Worm (Caenorhabditis elegans) whole organism, late embryonic: ENCODE measurements around the gene sul-1.

ENCODE experiments used
- Y22D7AL.16 ChIP-seq: sonication (generic microtip); optimal IDR thresholded peaks from 2 replicates; lab custom pipeline; 2016; ENCODE audit warnings: missing genetic modification characterization, missing compliant biosample characterization
- ceh-24 ChIP-seq: sonication (generic microtip); optimal IDR thresholded peaks from 2 replicates; lab custom pipeline; 2016; ENCODE audit warnings: mild to moderate bottlenecking, missing genetic modification characterization, missing compliant biosample characterization
- ceh-34 ChIP-seq: sonication (generic microtip); optimal IDR thresholded peaks from 2 replicates; lab custom pipeline; 2016; ENCODE audit warnings: mild to moderate bottlenecking, missing genetic modification characterization, missing compliant biosample characterization
- ceh-48 ChIP-seq: sonication (generic microtip); optimal IDR thresholded peaks from 2 replicates; lab custom pipeline; 2016; ENCODE audit warnings: missing genetic modification characterization, inconsistent platforms, missing compliant biosample characterization
- elt-2 ChIP-seq: sonication (generic microtip); optimal IDR thresholded peaks from 2 replicates; lab custom pipeline; 2016; ENCODE audit warnings: missing genetic modification reagents, missing genetic modification characterization, missing compliant biosample characterization
- elt-4 ChIP-seq: sonication (generic microtip); optimal IDR thresholded peaks from 2 replicates; lab custom pipeline; 2016; ENCODE audit warnings: missing genetic modification characterization, missing compliant biosample characterization
- fkh-10 ChIP-seq: fragments of 150-350 bp; optimal IDR thresholded peaks from 2 replicates; lab custom pipeline; 2014; ENCODE audit warnings: missing biosample characterization, missing genetic modification reagents, missing genetic modification characterization
- madf-2 ChIP-seq: sonication (generic microtip); optimal IDR thresholded peaks from 2 replicates; lab custom pipeline; 2017; ENCODE audit warnings: missing genetic modification characterization, missing compliant biosample characterization
- syd-9 ChIP-seq: sonication (generic microtip); optimal IDR thresholded peaks from 2 replicates; lab custom pipeline; 2016; ENCODE audit warnings: mild to moderate bottlenecking, missing genetic modification characterization, moderate library complexity, missing compliant biosample characterization
- ztf-16 ChIP-seq: sonication (generic microtip); optimal IDR thresholded peaks from 2 replicates; lab custom pipeline; 2017; ENCODE audit warnings: missing genetic modification characterization, missing compliant biosample characterization

- TF ChIP-seq Y22D7AL.16 (tag; lab: Kevin White, UChicago) (no peak), syd-9 (tag; lab: Kevin White, UChicago) (no peak), fkh-10 (GFP tag; lab: Kevin White, UChicago) (no peak), elt-4 (no peak), ztf-16 (tag; lab: Kevin White, UChicago) (no peak), ceh-24 (tag; lab: Kevin White, UChicago) (no peak), elt-2 (tag; lab: Kevin White, UChicago) (no peak), ceh-34 (tag; lab: Kevin White, UChicago) (no peak), ceh-48 (no peak), madf-2 (tag; lab: Kevin White, UChicago) (no peak)
These were observed 43.2 kb upstream of the sul-1 start for ce11 chrX:3313939-3314338.
